Fruit fly (Drosophila melanogaster) whole organism, wandering third instar larva: ENCODE measurements around the gene Cpr66D.
A peak's percentile ranks its signal among the peaks of the same experiment; 100 is the strongest.

Source experiments
- Abd-B ChIP-seq: fragments of >200 bp; optimal IDR thresholded peaks from 2 replicates; lab custom pipeline; 2017; ENCODE audit warnings: missing biosample characterization, missing genetic modification characterization
- CG32264 ChIP-seq: fragments of 200-800 bp; sonication (Bioruptor generic); optimal IDR thresholded peaks from 2 replicates; lab custom pipeline; 2016; ENCODE audit warnings: missing biosample characterization, missing genetic modification characterization
- CG9705 ChIP-seq: fragments of 200-800 bp; sonication (Bioruptor generic); optimal IDR thresholded peaks from 2 replicates; lab custom pipeline; 2018; ENCODE audit warnings: missing biosample characterization, mild to moderate bottlenecking, missing genetic modification characterization
- CrebA ChIP-seq: fragments of 200-800 bp; sonication (Bioruptor generic); optimal IDR thresholded peaks from 2 replicates; lab custom pipeline; 2016; ENCODE audit warnings: missing biosample characterization, mild to moderate bottlenecking, missing genetic modification characterization, borderline replicate concordance
- Dfd ChIP-seq: fragments of >200 bp; optimal IDR thresholded peaks from 2 replicates; lab custom pipeline; 2017; ENCODE audit warnings: missing biosample characterization, missing genetic modification characterization
- Dif ChIP-seq: fragments of 200-275, 200-300 bp; sonication (Bioruptor generic); optimal IDR thresholded peaks from 2 replicates; lab custom pipeline; 2018; ENCODE audit warnings: missing biosample characterization, missing genetic modification characterization; ENCODE audit not compliant: partially characterized antibody
- GATAd ChIP-seq: sonication (Bioruptor generic); optimal IDR thresholded peaks from 2 replicates; lab custom pipeline; 2016; ENCODE audit warnings: missing biosample characterization, missing genetic modification characterization
- HLH106 ChIP-seq: fragments of 200-800 bp; optimal IDR thresholded peaks from 3 replicates; lab custom pipeline; 2019; ENCODE audit warnings: missing biosample characterization, mild to moderate bottlenecking, missing genetic modification characterization, moderate library complexity
- Mio ChIP-seq: sonication (Bioruptor generic); optimal IDR thresholded peaks from 2 replicates; lab custom pipeline; 2016; ENCODE audit warnings: missing biosample characterization, missing genetic modification characterization
- Myc ChIP-seq: fragments of >200 bp; optimal IDR thresholded peaks from 2 replicates; lab custom pipeline; 2017
- N ChIP-seq: fragments of >200 bp; optimal IDR thresholded peaks from 2 replicates; lab custom pipeline; 2018; ENCODE audit warnings: missing biosample characterization, missing external identifiers, missing genetic modification characterization
- OdsH ChIP-seq: fragments of 200-800 bp; sonication (Bioruptor generic); optimal IDR thresholded peaks from 2 replicates; lab custom pipeline; 2016; ENCODE audit warnings: missing biosample characterization, mild to moderate bottlenecking, missing genetic modification characterization
- Rel ChIP-seq, 2 experiments: fragments of 200-800 bp; sonication (Bioruptor generic) in 1 of 2; optimal IDR thresholded peaks; 2 replicates in 1 of 2; 3 replicates in 1 of 2; lab custom pipeline; 2016 to 2019; ENCODE audit warnings: mild to moderate bottlenecking in 2 of 2, missing biosample characterization in 2 of 2, missing genetic modification characterization in 2 of 2, moderate library complexity in 1 of 2
- Sp1 ChIP-seq: fragments of 200-800 bp; sonication (Bioruptor generic); optimal IDR thresholded peaks from 3 replicates; lab custom pipeline; 2019; ENCODE audit warnings: missing biosample characterization, mild to moderate bottlenecking, missing genetic modification characterization, moderate library complexity
- Vsx2 ChIP-seq: fragments of 200-300, 225-300 bp; sonication (Bioruptor generic); optimal IDR thresholded peaks from 2 replicates; lab custom pipeline; 2018; ENCODE audit warnings: missing biosample characterization, missing genetic modification characterization; ENCODE audit not compliant: partially characterized antibody
- br ChIP-seq: fragments of 200-800 bp; sonication (Bioruptor generic); optimal IDR thresholded peaks from 2 replicates; lab custom pipeline; 2016; ENCODE audit warnings: missing biosample characterization, missing genetic modification characterization
- brk ChIP-seq: fragments of 200-800 bp; sonication (Bioruptor generic); optimal IDR thresholded peaks from 2 replicates; lab custom pipeline; 2016; ENCODE audit warnings: missing biosample characterization, mild to moderate bottlenecking, missing genetic modification characterization
- dl ChIP-seq, 2 experiments: fragments of 175-275, 200-275 bp in 1 of 2; fragments of 200-275 bp in 1 of 2; sonication (Bioruptor generic); optimal IDR thresholded peaks; lab custom pipeline; 2018; ENCODE audit warnings: mild to moderate bottlenecking in 2 of 2, missing biosample characterization in 2 of 2, missing genetic modification characterization in 2 of 2, moderate library complexity in 2 of 2; ENCODE audit not compliant: partially characterized antibody in 2 of 2, insufficient read depth in 1 of 2
- dsf ChIP-seq: sonication (Bioruptor generic); optimal IDR thresholded peaks from 2 replicates; lab custom pipeline; 2016; ENCODE audit warnings: missing biosample characterization, missing genetic modification characterization, borderline replicate concordance
- ey ChIP-seq: fragments of 200-800 bp; sonication (Bioruptor generic); optimal IDR thresholded peaks from 2 replicates; lab custom pipeline; 2016; ENCODE audit warnings: missing biosample characterization, missing genetic modification characterization
- foxo ChIP-seq, 2 experiments: fragments of 200-800 bp; sonication (Bioruptor generic); optimal IDR thresholded peaks; 2 replicates in 1 of 2; 3 replicates in 1 of 2; lab custom pipeline; 2016 to 2017; ENCODE audit warnings: missing biosample characterization in 2 of 2, missing genetic modification characterization in 2 of 2
- fru ChIP-seq: fragments of 200-800 bp; sonication (Bioruptor generic); optimal IDR thresholded peaks from 3 replicates; lab custom pipeline; 2016; ENCODE audit warnings: missing biosample characterization, mild to moderate bottlenecking, missing genetic modification characterization
- h ChIP-seq: fragments of 200-800 bp; sonication (Bioruptor generic); optimal IDR thresholded peaks from 3 replicates; lab custom pipeline; 2016; ENCODE audit warnings: missing biosample characterization, mild to moderate bottlenecking, missing genetic modification characterization
- jim ChIP-seq: fragments of 175-275, 200-325 bp; sonication (Bioruptor generic); optimal IDR thresholded peaks from 2 replicates; lab custom pipeline; 2016; ENCODE audit warnings: missing biosample characterization, mild to moderate bottlenecking, missing genetic modification characterization
- psq ChIP-seq: fragments of 200-800 bp; sonication (Bioruptor generic); optimal IDR thresholded peaks from 3 replicates; lab custom pipeline; 2017; ENCODE audit warnings: missing biosample characterization, mild to moderate bottlenecking, missing genetic modification characterization, moderate library complexity
- rgr ChIP-seq: fragments of 200-800 bp; sonication (Bioruptor generic); optimal IDR thresholded peaks from 3 replicates; lab custom pipeline; 2016; ENCODE audit warnings: missing biosample characterization, mild to moderate bottlenecking, missing genetic modification characterization
- sage ChIP-seq: fragments of 200-800 bp; sonication (Bioruptor generic); optimal IDR thresholded peaks from 2 replicates; lab custom pipeline; 2016; ENCODE audit warnings: missing biosample characterization, mild to moderate bottlenecking, missing genetic modification characterization
- sv ChIP-seq: fragments of 200-800 bp; sonication (Bioruptor generic); optimal IDR thresholded peaks from 3 replicates; lab custom pipeline; 2016; ENCODE audit warnings: missing biosample characterization, missing genetic modification characterization
- tai ChIP-seq: sonication (Bioruptor generic); optimal IDR thresholded peaks from 2 replicates; lab custom pipeline; 2016; ENCODE audit warnings: missing biosample characterization, missing genetic modification characterization
- woc ChIP-seq: sonication (Bioruptor generic); optimal IDR thresholded peaks from 2 replicates; lab custom pipeline; 2016; ENCODE audit warnings: missing biosample characterization, mild to moderate bottlenecking, missing genetic modification characterization

The Cpr66D gene

DNA sequence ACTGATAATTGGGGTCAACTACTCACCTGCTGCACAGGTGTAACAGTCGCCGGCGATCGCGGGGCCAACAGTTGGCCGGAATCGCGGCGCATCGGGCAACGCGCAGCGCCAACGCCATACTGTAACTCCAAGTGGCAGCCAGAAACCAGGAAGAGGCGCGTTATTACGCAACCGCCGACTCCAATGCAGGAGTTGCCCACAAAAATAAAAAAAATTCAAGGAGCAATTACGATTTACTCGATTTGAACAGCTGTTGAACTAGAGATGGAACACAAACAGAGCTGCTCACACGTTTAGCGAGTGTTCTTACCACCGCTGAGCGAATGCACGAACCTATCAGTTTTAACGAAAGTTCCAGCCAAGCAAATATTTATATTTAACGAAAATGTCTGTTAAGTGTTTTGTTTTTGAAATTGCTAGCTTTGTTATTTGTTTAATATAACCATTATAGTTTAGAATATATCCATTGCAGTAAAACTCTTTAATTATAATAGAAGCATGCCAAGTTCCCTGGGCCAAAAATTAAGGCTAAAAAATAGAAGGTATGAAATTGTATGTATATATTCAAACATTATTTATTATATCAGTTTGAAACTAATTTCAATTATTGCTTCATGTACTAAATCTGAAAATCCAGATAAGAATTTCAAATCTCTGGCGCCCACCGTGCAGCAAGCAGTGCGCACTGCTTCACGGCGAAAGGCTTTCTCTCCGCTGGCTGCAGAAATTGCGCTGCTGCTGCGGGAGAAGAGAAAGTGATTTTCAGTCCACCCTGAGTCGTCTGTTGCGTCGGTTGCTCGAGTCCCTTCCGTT lies 36.2 kb upstream of the Cpr66D start, which contains the start of the genes CG5989 and CG6282:
Gene CG5989 (minus strand): TSS at position 270 of the 813 bp plus-strand sequence.
Gene CG6282 (plus strand): TSS at position 778 of the 813 bp plus-strand sequence.
- TF ChIP-seq N (GFP tag; lab: Kevin White, UChicago) (no peak), Myc (lab: Kevin White, UChicago) (peak; percentile 61), sv (GFP tag; lab: Kevin White, UChicago) (peak; percentile 8), sage (GFP tag; lab: Kevin White, UChicago) (no peak), dsf (GFP tag; lab: Kevin White, UChicago) (no peak)
- TF ChIP-seq, all 38 proteins: peak for 2

DNA sequence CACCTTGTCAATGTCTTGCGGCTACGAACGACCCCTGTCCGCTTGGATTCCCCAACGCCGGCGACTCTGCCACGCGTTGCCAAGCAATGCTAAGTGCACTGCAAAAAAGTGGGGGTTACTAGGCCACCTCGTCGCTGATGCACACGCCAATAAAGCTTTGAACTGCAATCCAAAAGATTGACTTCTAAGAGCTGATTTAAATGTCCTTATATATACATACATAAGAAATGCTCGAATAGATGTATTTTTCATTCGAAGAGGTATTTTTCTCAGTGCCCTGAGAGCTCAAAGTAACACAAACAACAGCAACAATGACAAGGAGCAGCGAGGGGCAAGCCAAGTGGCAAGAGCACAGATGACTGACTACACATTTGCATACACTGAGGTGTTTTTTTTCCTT lies 32.8 kb upstream of the Cpr66D start:
- no peak for TF ChIP-seq psq
- no peak for TF ChIP-seq rgr (GFP tag; lab: Kevin White, UChicago)
- TF ChIP-seq N (GFP tag; lab: Kevin White, UChicago): no peak
- TF ChIP-seq sage (GFP tag; lab: Kevin White, UChicago): no peak
- TF ChIP-seq CG9705 (GFP tag; lab: Kevin White, UChicago): no peak
- TF ChIP-seq Abd-B (GFP tag; lab: Kevin White, UChicago): no peak
- TF ChIP-seq ey (GFP tag; lab: Kevin White, UChicago): peak; percentile 34
- TF ChIP-seq tai: no peak
- TF ChIP-seq OdsH: no peak
- no peak for TF ChIP-seq br (GFP tag; lab: Kevin White, UChicago)
- no peak for TF ChIP-seq woc (GFP tag; lab: Kevin White, UChicago)
- peak; percentile 15 for TF ChIP-seq fru
- no peak for TF ChIP-seq CrebA
- no peak for TF ChIP-seq dsf (GFP tag; lab: Kevin White, UChicago)
- TF ChIP-seq Myc (lab: Kevin White, UChicago): no peak
- TF ChIP-seq Dif (GFP tag; lab: Kevin White, UChicago): no peak
- no peak for TF ChIP-seq Rel (GFP tag; optimal IDR thresholded peaks at IDR 0.05; lab: Kevin White, UChicago)
- TF ChIP-seq Rel (tag; optimal IDR thresholded peaks at IDR 0.05; lab: Kevin White, UChicago): no peak
- no peak for TF ChIP-seq brk
- TF ChIP-seq Vsx2 (GFP tag; lab: Kevin White, UChicago): no peak
- TF ChIP-seq Dfd (GFP tag; lab: Kevin White, UChicago): no peak
- no peak for TF ChIP-seq GATAd (GFP tag; lab: Kevin White, UChicago)
- no peak for TF ChIP-seq sv (GFP tag; lab: Kevin White, UChicago)
- TF ChIP-seq HLH106 (tag; lab: Kevin White, UChicago): no peak
- peak in 1 of 2 experiments; percentile 21 for TF ChIP-seq foxo (GFP tag; optimal IDR thresholded peaks at IDR 0.05; lab: Kevin White, UChicago)
- TF ChIP-seq Sp1 (GFP tag; lab: Kevin White, UChicago): no peak
- TF ChIP-seq h (GFP tag; lab: Kevin White, UChicago): peak; percentile 20

DNA sequence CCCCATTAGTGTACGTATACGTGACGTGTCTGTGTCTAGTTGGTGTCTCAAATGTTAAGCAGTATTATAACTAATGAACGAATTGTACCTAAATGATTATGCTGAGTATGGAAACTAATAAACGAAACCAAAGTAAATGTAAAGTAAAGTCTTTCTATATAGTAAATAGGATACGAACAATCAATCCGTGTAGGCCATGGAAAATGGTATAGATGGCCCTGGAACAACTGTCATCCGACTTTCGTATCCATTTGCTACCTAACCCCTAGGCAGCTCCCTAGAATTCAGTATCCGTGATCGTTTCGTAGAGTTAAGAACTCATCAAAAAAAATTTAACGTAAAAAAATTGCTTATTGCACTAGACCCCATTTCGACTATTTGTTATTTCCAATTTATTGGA lies 23.3 kb upstream of the Cpr66D start, which contains the start of gene S-Lap1:
Gene S-Lap1 (plus strand): TSS at position 301 of the 400 bp plus-strand sequence.
- no peak for TF ChIP-seq jim (GFP tag; lab: Kevin White, UChicago)
- no peak for TF ChIP-seq Abd-B (GFP tag; lab: Kevin White, UChicago)
- TF ChIP-seq psq: no peak
- TF ChIP-seq Dif (GFP tag; lab: Kevin White, UChicago): no peak
- no peak for TF ChIP-seq dl (GFP tag; optimal IDR thresholded peaks at IDR 0.05; lab: Kevin White, UChicago; ENCODE audit: insufficient read depth in 1 of 2, partially characterized antibody in 2 of 2)
- no peak for TF ChIP-seq OdsH
- TF ChIP-seq Myc (lab: Kevin White, UChicago): no peak
- no peak for TF ChIP-seq dsf (GFP tag; lab: Kevin White, UChicago)
- TF ChIP-seq CG9705 (GFP tag; lab: Kevin White, UChicago): no peak
- no peak for TF ChIP-seq rgr (GFP tag; lab: Kevin White, UChicago)
- no peak for TF ChIP-seq foxo (GFP tag; optimal IDR thresholded peaks at IDR 0.05; lab: Kevin White, UChicago)
- TF ChIP-seq Dfd (GFP tag; lab: Kevin White, UChicago): no peak
- no peak for TF ChIP-seq sage (GFP tag; lab: Kevin White, UChicago)
- TF ChIP-seq Vsx2 (GFP tag; lab: Kevin White, UChicago): no peak
- no peak for TF ChIP-seq Sp1 (GFP tag; lab: Kevin White, UChicago)
- no peak for TF ChIP-seq tai

DNA sequence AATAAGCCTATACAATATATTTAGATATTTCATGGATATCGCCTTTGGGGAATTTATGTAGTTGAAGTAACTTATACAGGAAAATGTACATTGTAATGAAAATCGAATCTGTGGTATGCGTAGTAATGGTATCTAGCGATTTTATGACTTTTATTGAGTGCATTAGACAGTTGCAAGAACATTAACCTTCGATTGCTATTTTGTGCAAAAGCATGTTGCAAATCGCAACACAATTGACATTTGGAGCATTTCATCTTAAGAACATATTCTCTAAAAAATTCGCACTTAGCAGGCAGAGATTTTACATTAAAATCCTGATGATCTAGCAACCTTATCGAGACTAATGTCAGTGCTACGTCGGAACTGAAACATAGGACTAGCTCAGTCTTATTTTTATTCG lies 20.7 kb upstream of the Cpr66D start, which contains the start of gene S-Lap2:
Gene S-Lap2 (plus strand): TSS at position 301 of the 400 bp plus-strand sequence.
- TF ChIP-seq Mio (GFP tag; lab: Kevin White, UChicago) (no peak), HLH106 (tag; lab: Kevin White, UChicago) (no peak), brk (no peak), foxo (GFP tag; optimal IDR thresholded peaks at IDR 0.05; lab: Kevin White, UChicago) (no peak), CG9705 (GFP tag; lab: Kevin White, UChicago) (no peak), CG32264 (no peak), Vsx2 (GFP tag; lab: Kevin White, UChicago) (no peak), CrebA (no peak), dl (GFP tag; optimal IDR thresholded peaks at IDR 0.05; lab: Kevin White, UChicago; ENCODE audit: insufficient read depth in 1 of 2, partially characterized antibody in 2 of 2) (no peak), Abd-B (GFP tag; lab: Kevin White, UChicago) (no peak)
